Worm (Caenorhabditis elegans): Measurements from ENCODE around the gene eif-3.F.

Gene eif-3.F

DNA sequence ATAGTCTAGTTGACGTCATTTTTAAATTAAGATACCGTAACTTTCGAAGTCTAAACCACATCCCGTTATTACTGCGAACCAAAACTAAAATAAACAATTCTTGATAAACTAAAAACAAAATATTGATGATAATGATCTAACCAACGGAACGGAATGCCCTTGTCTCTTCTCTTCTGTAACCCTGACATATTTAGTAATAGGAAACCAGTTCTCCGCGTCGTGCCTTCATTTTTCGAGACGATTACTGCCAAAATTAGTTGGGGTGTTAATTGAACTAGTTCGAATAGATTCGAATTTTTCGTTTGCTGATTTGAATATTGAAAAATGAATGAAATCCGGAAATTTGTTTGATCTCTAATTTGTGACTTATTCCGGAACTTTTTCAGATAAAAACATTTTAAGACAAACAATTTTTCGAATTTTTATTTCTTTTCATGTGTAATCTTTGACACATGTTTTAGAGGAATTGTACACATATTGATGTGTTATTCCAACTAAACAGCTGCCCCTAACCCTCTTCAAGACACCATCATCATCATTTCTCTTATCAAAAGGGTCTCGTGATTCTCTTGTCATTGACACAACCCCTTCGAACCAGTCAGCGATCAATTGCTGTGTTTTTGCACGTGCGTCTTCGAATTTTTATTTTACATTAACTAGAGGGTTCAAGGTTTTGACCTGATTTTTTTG, 47.6 kb upstream of the eif-3.F start:
- no peak for TF ChIP-seq unc-98 (GFP tag; IDR thresholded peaks at IDR 0.05)
- peak; percentile 79 for TF ChIP-seq blmp-1 (tag; optimal IDR thresholded peaks at IDR 0.05)
- TF ChIP-seq vab-15 (tag; optimal IDR thresholded peaks at IDR 0.05) = peak; percentile 46
- no peak for TF ChIP-seq nhr-12 (tag; optimal IDR thresholded peaks at IDR 0.05)
- peak; percentile 71 for TF ChIP-seq nhr-47 (tag; optimal IDR thresholded peaks at IDR 0.05)
- no peak for TF ChIP-seq ceh-82 (tag; optimal IDR thresholded peaks at IDR 0.05)
- peak; percentile 53 for TF ChIP-seq xbp-1 (tag; optimal IDR thresholded peaks at IDR 0.05)
- TF ChIP-seq aly-2 (tag; optimal IDR thresholded peaks at IDR 0.05) = no peak
- peak; percentile 64 for TF ChIP-seq swsn-7 (tag; optimal IDR thresholded peaks at IDR 0.05)
- peak; percentile 57 for TF ChIP-seq irx-1 (tag; optimal IDR thresholded peaks at IDR 0.05)
- peak; percentile 69 for TF ChIP-seq lir-3 (tag; optimal IDR thresholded peaks at IDR 0.05; ENCODE audit: poor library complexity)
- peak; percentile 29 for TF ChIP-seq zip-4 (GFP tag; optimal IDR thresholded peaks at IDR 0.05)
- TF ChIP-seq tbx-2 (tag; optimal IDR thresholded peaks at IDR 0.05) = peak; percentile 75
- TF ChIP-seq ztf-11 (tag; optimal IDR thresholded peaks at IDR 0.05) = no peak
- no peak for TF ChIP-seq ets-5 (GFP tag; IDR thresholded peaks at IDR 0.05)
- TF ChIP-seq hpl-2 (GFP tag; optimal IDR thresholded peaks at IDR 0.05) = no peak
- no peak for TF ChIP-seq C04F5.9 (tag; optimal IDR thresholded peaks at IDR 0.05)
- peak in 1 of 2 experiments; percentile 98 for TF ChIP-seq mdl-1 (tag; optimal IDR thresholded peaks at IDR 0.05)
- TF ChIP-seq nhr-90 (tag; optimal IDR thresholded peaks at IDR 0.05; ENCODE audit: poor library complexity) = peak; percentile 68
- peak; percentile 78 to 87 for TF ChIP-seq lsy-2 (tag; optimal IDR thresholded peaks at IDR 0.05)
- no peak for TF ChIP-seq ceh-90 (tag; optimal IDR thresholded peaks at IDR 0.05)
- TF ChIP-seq skn-1 (tag; optimal IDR thresholded peaks at IDR 0.05) = peak; percentile 66
- TF ChIP-seq nhr-85 (tag) = peak; percentile 93
- TF ChIP-seq lin-35 (GFP tag; optimal IDR thresholded peaks at IDR 0.05) = peak; percentile 28 to 72
- TF ChIP-seq Y116A8C.19 (tag; optimal IDR thresholded peaks at IDR 0.05; ENCODE audit: borderline replicate concordance) = no peak
- no peak for TF ChIP-seq mab-9 (GFP tag; IDR thresholded peaks at IDR 0.05)
- peak in 1 of 2 experiments; percentile 37 for TF ChIP-seq efl-1 (optimal IDR thresholded peaks at IDR 0.05)
- TF ChIP-seq efl-1 (GFP tag; optimal IDR thresholded peaks at IDR 0.05 in 1 of 2) = peak in 1 of 2 experiments; percentile 63
- TF ChIP-seq elt-2 (tag; optimal IDR thresholded peaks at IDR 0.05) = peak; percentile 69
- no peak for TF ChIP-seq ceh-8 (GFP tag; optimal IDR thresholded peaks at IDR 0.05)
- TF ChIP-seq rnt-1 (tag; optimal IDR thresholded peaks at IDR 0.05) = peak; percentile 92
- no peak for TF ChIP-seq ceh-63 (GFP tag; optimal IDR thresholded peaks at IDR 0.05)
- peak; percentile 48 for TF ChIP-seq ztf-4 (tag; optimal IDR thresholded peaks at IDR 0.05)
- TF ChIP-seq nhr-77 (tag; optimal IDR thresholded peaks at IDR 0.05) = no peak
- peak in 2 of 3 experiments; percentile 19 to 51 for TF ChIP-seq dpl-1 (GFP tag; optimal IDR thresholded peaks at IDR 0.05)
- peak in 2 of 6 experiments; percentile 88 to 97 for TF ChIP-seq elt-3 (tag; optimal IDR thresholded peaks at IDR 0.05)
- TF ChIP-seq pax-3 (tag; optimal IDR thresholded peaks at IDR 0.05) = no peak
- peak; percentile 95 for TF ChIP-seq lin-14 (GFP tag; optimal IDR thresholded peaks at IDR 0.05)
- TF ChIP-seq ama-1 (optimal IDR thresholded peaks at IDR 0.05) = peak; percentile 63
- no peak for TF ChIP-seq zag-1 (tag; optimal IDR thresholded peaks at IDR 0.05)
- TF ChIP-seq isw-1 (GFP tag; IDR thresholded peaks at IDR 0.05) = no peak
- TF ChIP-seq C34B4.2 (tag; optimal IDR thresholded peaks at IDR 0.05) = no peak
- TF ChIP-seq snu-23 (GFP tag; optimal IDR thresholded peaks at IDR 0.05) = peak; percentile 86
- TF ChIP-seq fos-1 (tag; optimal IDR thresholded peaks at IDR 0.05) = no peak
- peak; percentile 69 for TF ChIP-seq lin-13 (GFP tag; optimal IDR thresholded peaks at IDR 0.05)
- TF ChIP-seq nhr-237 (tag; optimal IDR thresholded peaks at IDR 0.05) = no peak
- no peak for TF ChIP-seq nhr-28 (tag; optimal IDR thresholded peaks at IDR 0.05)
- TF ChIP-seq efl-3 (GFP tag; optimal IDR thresholded peaks at IDR 0.05) = no peak
- TF ChIP-seq grh-1 (GFP tag; IDR thresholded peaks at IDR 0.05) = peak; percentile 46
- TF ChIP-seq jun-1 (tag; optimal IDR thresholded peaks at IDR 0.05) = peak; percentile 73
- peak; percentile 97 for TF ChIP-seq unc-130 (tag; optimal IDR thresholded peaks at IDR 0.05)
- TF ChIP-seq snpc-4 (tag; optimal IDR thresholded peaks at IDR 0.05) = no peak
